Fruit fly (Drosophila melanogaster) whole organism: ENCODE measurements around the gene Grik.

ENCODE experiments used
- CG8478 ChIP-seq: fragments of >200 bp; optimal IDR thresholded peaks from 2 replicates; lab custom pipeline; 2018; ENCODE audit warnings: inconsistent platforms
- psq ChIP-seq: fragments of >200 bp; optimal IDR thresholded peaks from 2 replicates; lab custom pipeline; 2017
- usp ChIP-seq: fragments of >200 bp; optimal IDR thresholded peaks from 2 replicates; lab custom pipeline; 2017; ENCODE audit warnings: missing biosample characterization, missing genetic modification characterization, mixed read lengths

DNA sequence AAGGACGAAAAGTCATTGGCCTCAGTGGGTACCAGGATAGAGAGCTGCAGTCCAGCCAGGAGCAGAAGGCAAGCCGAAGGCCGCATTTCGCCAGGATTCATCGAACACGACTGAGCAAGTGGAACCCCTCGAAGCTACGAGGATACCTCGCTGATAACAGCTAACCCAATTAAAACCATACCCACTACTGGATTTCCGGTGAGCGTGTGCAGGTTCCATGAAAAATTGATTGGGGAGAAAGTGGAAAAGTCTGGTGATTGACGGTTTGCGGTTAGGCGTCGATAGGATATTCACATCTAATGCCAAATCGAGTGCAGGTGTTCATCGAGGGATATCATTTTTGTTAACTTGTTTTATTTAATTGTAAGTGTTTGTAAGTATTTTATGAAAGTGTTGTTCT is 41.9 kb upstream of the Grik start, which contains the start of gene Ir93a:
- TF ChIP-seq CG8478 (lab: Kevin White, UChicago) (no peak), usp (no peak), psq (lab: Kevin White, UChicago) (no peak)
